Worm (Caenorhabditis elegans) whole organism, L4 larva: ENCODE measurements around the gene sgcb-1.

Source experiments
- dpl-1 ChIP-seq: fragments of 150-350 bp; optimal IDR thresholded peaks from 2 replicates; lab custom pipeline; 2014; ENCODE audit warnings: missing biosample characterization, missing genetic modification reagents, missing genetic modification characterization
- egl-43 ChIP-seq: fragments of 200-800 bp; sonication (Bioruptor generic); IDR thresholded peaks from 2 replicates; pipeline ENCODE4 v1.3.6; 2022; ENCODE audit warnings: missing genetic modification reagents, missing genetic modification characterization, missing compliant biosample characterization
- spr-3 ChIP-seq: fragments of 200-800 bp; sonication (Bioruptor generic); optimal IDR thresholded peaks from 2 replicates; lab custom pipeline; 2018; ENCODE audit warnings: mild to moderate bottlenecking, missing genetic modification characterization, missing compliant biosample characterization
- tra-1 ChIP-seq: fragments of 200-800 bp; sonication (Bioruptor generic); IDR thresholded peaks from 2 replicates; pipeline ENCODE4 v1.3.6; 2022; ENCODE audit warnings: missing genetic modification reagents, missing genetic modification characterization, missing compliant biosample characterization
- unc-62 ChIP-seq, 3 experiments: fragments of 150-350 bp in 1 of 3; sonication (generic microtip); optimal IDR thresholded peaks in 2 of 3; peaks in 1 of 3; 1 replicate in 1 of 3; 2 replicates in 2 of 3; lab custom pipeline; 2014 to 2017; ENCODE audit warnings: missing biosample characterization in 3 of 3, missing genetic modification characterization in 3 of 3, missing genetic modification reagents in 3 of 3, missing genotype in 1 of 3
- zag-1 ChIP-seq: fragments of 150-350 bp; optimal IDR thresholded peaks from 2 replicates; lab custom pipeline; 2014; ENCODE audit warnings: missing biosample characterization, missing genetic modification characterization

The sgcb-1 gene

DNA sequence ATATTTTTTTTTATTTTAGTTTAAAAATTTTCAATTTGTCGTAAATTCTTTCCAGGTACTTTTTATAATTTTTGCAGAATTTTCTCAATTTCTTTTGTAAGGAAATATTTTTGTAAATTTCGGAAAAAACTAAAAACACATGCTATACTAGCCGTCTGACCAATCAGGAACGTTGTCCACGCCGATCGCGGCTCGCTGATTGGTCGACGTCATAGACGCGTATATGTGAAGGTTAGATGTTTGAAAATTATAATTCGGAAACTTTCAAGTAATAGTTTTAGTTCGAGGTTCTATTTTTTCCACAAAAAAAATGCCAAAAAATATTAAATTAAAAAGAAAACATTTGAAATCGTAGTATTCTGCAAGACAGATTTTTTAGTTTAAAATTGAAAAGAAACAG, 46.1 kb downstream of the sgcb-1 start:
- no peak for TF ChIP-seq tra-1 (GFP tag; lab: Robert Waterston, UW)
- no peak for TF ChIP-seq spr-3 (GFP tag; lab: Kevin White, UChicago)
- TF ChIP-seq zag-1 (tag; lab: Kevin White, UChicago): no peak
- TF ChIP-seq egl-43 (GFP tag; lab: Robert Waterston, UW): no peak

DNA sequence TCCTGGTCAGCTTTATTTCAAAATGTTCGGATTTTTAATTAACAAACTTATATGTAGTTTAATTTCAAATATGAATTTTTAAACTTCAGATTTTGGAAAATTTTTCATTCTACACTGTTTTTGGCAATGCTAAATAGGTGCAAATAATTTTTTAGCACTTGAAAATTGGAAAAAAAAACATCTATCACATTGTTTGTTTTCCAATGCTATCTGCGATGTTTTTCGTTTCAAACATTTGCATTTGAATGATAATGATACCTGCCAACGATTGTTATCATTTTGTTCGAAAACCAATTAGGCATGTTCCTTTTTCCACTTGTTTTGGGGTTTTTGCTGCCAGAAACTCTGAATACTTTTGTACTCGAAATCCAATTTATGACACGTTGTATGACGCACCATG, 48.9 kb downstream of the sgcb-1 start, which contains the start of gene C03H5.4:
C03H5.4 (plus strand) TSS at position 301 of the 400 bp plus-strand sequence.
- no peak for TF ChIP-seq dpl-1 (GFP tag; lab: Kevin White, UChicago)
- TF ChIP-seq unc-62 (GFP tag; optimal IDR thresholded peaks at IDR 0.05 in 1 of 2; lab: Kevin White, UChicago): peak in 1 of 2 experiments; percentile 31
- no peak for TF ChIP-seq unc-62 (tag; optimal IDR thresholded peaks at IDR 0.05; lab: Kevin White, UChicago)
